Fruit fly (Drosophila melanogaster): Measurements from ENCODE around the gene CG10681.

CG10681 gene

DNA sequence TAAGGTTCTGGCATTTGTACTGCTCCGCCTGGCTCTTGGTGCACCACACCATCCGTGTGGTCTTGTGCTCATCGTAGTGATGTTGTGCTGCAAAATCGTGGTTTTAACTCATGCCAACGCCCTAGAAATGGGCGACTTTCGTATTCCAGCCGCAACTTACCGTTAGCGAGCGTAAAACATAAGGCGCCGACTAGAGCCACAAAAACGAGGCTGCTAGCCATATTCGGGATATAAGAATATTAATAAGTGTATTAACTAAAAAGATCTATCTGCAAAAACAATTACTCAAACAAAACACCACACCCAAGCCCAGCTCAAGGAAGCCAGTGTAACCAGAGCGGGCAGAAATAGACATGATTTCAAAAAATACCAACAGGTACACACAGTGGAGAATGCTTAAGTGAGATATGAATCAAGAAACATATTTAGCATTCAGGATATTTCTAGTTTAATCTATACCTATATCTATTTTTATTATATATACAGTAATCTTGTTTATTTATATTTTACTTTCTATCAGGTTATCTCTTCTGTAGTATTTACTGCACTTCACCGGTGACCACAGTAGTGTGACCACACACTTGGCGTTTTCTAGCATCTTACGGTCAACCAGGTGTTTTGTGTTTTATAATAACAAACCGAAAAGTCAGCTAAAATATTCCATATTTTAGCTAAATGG is 32.2 kb downstream of the CG10681 start, which contains the start of the genes Tsf2 and CG34242 (continued):
- TF ChIP-seq bsh (GFP tag; optimal IDR thresholded peaks at IDR 0.05) (peak in 1 of 2 experiments; percentile 14), CG9876 (GFP tag; optimal IDR thresholded peaks at IDR 0.05) (no peak), Myb (GFP tag; optimal IDR thresholded peaks at IDR 0.05) (no peak), toy (GFP tag; IDR thresholded peaks at IDR 0.05) (peak; percentile 88), Drgx (GFP tag; IDR thresholded peaks at IDR 0.05) (peak; percentile 95), CG15011 (GFP tag; optimal IDR thresholded peaks at IDR 0.05) (no peak), fd96Cb (tag; optimal IDR thresholded peaks at IDR 0.05) (peak; percentile 92), Stat92E (GFP tag; optimal IDR thresholded peaks at IDR 0.05) (peak in 1 of 3 experiments; percentile 26), pzg (GFP tag; optimal IDR thresholded peaks at IDR 0.05) (peak; percentile 57), dan (GFP tag; IDR thresholded peaks at IDR 0.05) (peak; percentile 84), lov (optimal IDR thresholded peaks at IDR 0.05) (no peak), lov (GFP tag; IDR thresholded peaks at IDR 0.05) (peak; percentile 74; the same call in 1 of the 3 replicates), az2 (GFP tag; optimal IDR thresholded peaks at IDR 0.05) (no peak), kay (GFP tag; optimal IDR thresholded peaks at IDR 0.05) (peak; percentile 70), Sry-δ (GFP tag; optimal IDR thresholded peaks at IDR 0.05) (no peak), CG11085 (GFP tag; IDR thresholded peaks at IDR 0.05) (peak; percentile 89), Opbp (GFP tag; IDR thresholded peaks at IDR 0.05; ENCODE audit: partially characterized antibody) (no peak), en (GFP tag; optimal IDR thresholded peaks at IDR 0.05) (no peak), CG9609 (GFP tag; optimal IDR thresholded peaks at IDR 0.05) (no peak), Dfd (GFP tag; optimal IDR thresholded peaks at IDR 0.05) (no peak), Mrtf (GFP tag; IDR thresholded peaks at IDR 0.05) (peak; percentile 87; the same call in 2 of the 3 replicates), Usf (GFP tag; optimal IDR thresholded peaks at IDR 0.05) (no peak), CG3163 (GFP tag; optimal IDR thresholded peaks at IDR 0.05) (no peak), Neu2 (GFP tag; optimal IDR thresholded peaks at IDR 0.05; ENCODE audit: borderline replicate concordance) (no peak), CG3995 (GFP tag; optimal IDR thresholded peaks at IDR 0.05) (peak; percentile 61), CG12942 (GFP tag; optimal IDR thresholded peaks at IDR 0.05) (no peak), mam (GFP tag; optimal IDR thresholded peaks at IDR 0.05) (peak; percentile 21), ac (GFP tag; optimal IDR thresholded peaks at IDR 0.05) (no peak), pnt (GFP tag; optimal IDR thresholded peaks at IDR 0.05) (no peak), CG10267 (tag; optimal IDR thresholded peaks at IDR 0.05) (peak; percentile 51), unc-4 (GFP tag; IDR thresholded peaks at IDR 0.05; ENCODE audit: partially characterized antibody) (no peak), NC2α (GFP tag; optimal IDR thresholded peaks at IDR 0.05) (no peak), Ets97D (GFP tag; optimal IDR thresholded peaks at IDR 0.05) (no peak), Scr (GFP tag; IDR thresholded peaks at IDR 0.05; ENCODE audit: partially characterized antibody) (no peak; the same call in 1 of the 2 replicates), run (tag; optimal IDR thresholded peaks at IDR 0.05) (no peak), CG2199 (GFP tag; IDR thresholded peaks at IDR 0.05) (no peak), Doc2 (GFP tag; IDR thresholded peaks at IDR 0.05) (peak; percentile 52; the same call in 1 of the 2 replicates), tin (GFP tag; optimal IDR thresholded peaks at IDR 0.05) (peak; percentile 74), Hmx (GFP tag; optimal IDR thresholded peaks at IDR 0.05) (no peak), CG34422 (GFP tag; IDR thresholded peaks at IDR 0.05) (peak; percentile 92), Atf-2 (GFP tag; optimal IDR thresholded peaks at IDR 0.05) (no peak), sima (GFP tag; optimal IDR thresholded peaks at IDR 0.05) (no peak), Sin3A (optimal IDR thresholded peaks at IDR 0.05) (peak; percentile 1), twi (tag; optimal IDR thresholded peaks at IDR 0.05) (peak; percentile 25), CG2202 (tag; optimal IDR thresholded peaks at IDR 0.05) (no peak), stwl (tag; optimal IDR thresholded peaks at IDR 0.05) (peak; percentile 58), Chrac-16 (GFP tag; optimal IDR thresholded peaks at IDR 0.05) (no peak), CG13123 (GFP tag; optimal IDR thresholded peaks at IDR 0.05) (no peak), CG6175 (GFP tag; IDR thresholded peaks at IDR 0.05) (peak; percentile 84; the same call in 2 of the 3 replicates), CG11560 (tag; IDR thresholded peaks at IDR 0.05) (peak; percentile 87), CG7786 (GFP tag; optimal IDR thresholded peaks at IDR 0.05) (no peak)
